Worm (Caenorhabditis elegans) whole organism, L1 larva: ENCODE data around the gene F59B8.1.

Experiments used
- C34B4.2 ChIP-seq: sonication (generic microtip); optimal IDR thresholded peaks from 2 replicates; lab custom pipeline; 2017; ENCODE audit warnings: mild to moderate bottlenecking, missing genetic modification characterization, missing compliant biosample characterization
- F16B12.6 ChIP-seq: fragments of 150-350 bp; optimal IDR thresholded peaks from 2 replicates; lab custom pipeline; 2014; ENCODE audit warnings: missing biosample characterization, missing genetic modification characterization
- aly-2 ChIP-seq: fragments of 150-350 bp; optimal IDR thresholded peaks from 2 replicates; lab custom pipeline; 2014; ENCODE audit warnings: missing biosample characterization, missing genetic modification characterization
- blmp-1 ChIP-seq: fragments of 150-350 bp; optimal IDR thresholded peaks from 2 replicates; lab custom pipeline; 2014; ENCODE audit warnings: missing biosample characterization, missing genetic modification characterization
- ceh-63 ChIP-seq: fragments of 200-800 bp; sonication (Bioruptor generic); optimal IDR thresholded peaks from 2 replicates; lab custom pipeline; 2018; ENCODE audit warnings: mild to moderate bottlenecking, missing genetic modification characterization, missing compliant biosample characterization
- ceh-8 ChIP-seq: fragments of 200-800 bp; sonication (Bioruptor generic); optimal IDR thresholded peaks from 2 replicates; lab custom pipeline; 2018; ENCODE audit warnings: mild to moderate bottlenecking, missing genetic modification characterization, moderate library complexity, missing compliant biosample characterization
- ceh-82 ChIP-seq, 3 experiments: fragments of 150-350 bp in 1 of 3; sonication (generic microtip) in 2 of 3; optimal IDR thresholded peaks; 2 replicates each; lab custom pipeline; 2014 to 2017; ENCODE audit warnings: missing biosample characterization in 3 of 3, missing genetic modification characterization in 3 of 3
- ceh-90 ChIP-seq: sonication (generic microtip); optimal IDR thresholded peaks from 2 replicates; lab custom pipeline; 2016; ENCODE audit warnings: missing genetic modification characterization, missing compliant biosample characterization
- dpl-1 ChIP-seq, 3 experiments: fragments of 150-350 bp in 2 of 3; sonication (generic microtip) in 1 of 3; optimal IDR thresholded peaks; 2 replicates each; lab custom pipeline; 2014 to 2017; ENCODE audit warnings: missing biosample characterization in 3 of 3, missing genetic modification characterization in 3 of 3, missing genetic modification reagents in 3 of 3
- dsc-1 ChIP-seq: sonication (generic microtip); optimal IDR thresholded peaks from 2 replicates; lab custom pipeline; 2016; ENCODE audit warnings: mild to moderate bottlenecking, missing genetic modification characterization, missing compliant biosample characterization
- efl-1 ChIP-seq, 4 experiments: fragments of 150-350 bp; optimal IDR thresholded peaks in 3 of 4; peaks in 1 of 4; 1 replicate in 1 of 4; 2 replicates in 3 of 4; lab custom pipeline; 2014; ENCODE audit warnings: missing biosample characterization in 2 of 4, missing genetic modification characterization in 2 of 4, missing genetic modification reagents in 2 of 4
- efl-3 ChIP-seq: fragments of 200-800 bp; sonication (Bioruptor generic); optimal IDR thresholded peaks from 2 replicates; lab custom pipeline; 2018; ENCODE audit warnings: mild to moderate bottlenecking, missing genetic modification characterization, missing compliant biosample characterization
- ets-5 ChIP-seq: fragments of 200-800 bp; sonication (Bioruptor generic); IDR thresholded peaks from 2 replicates; pipeline ENCODE4 v1.3.6; 2022; ENCODE audit warnings: missing genetic modification characterization, missing compliant biosample characterization
- fkh-4 ChIP-seq: sonication (generic microtip); optimal IDR thresholded peaks from 2 replicates; lab custom pipeline; 2016; ENCODE audit warnings: missing compliant biosample characterization, missing genetic modification characterization, borderline replicate concordance
- fkh-8 ChIP-seq: sonication (generic microtip); optimal IDR thresholded peaks from 2 replicates; lab custom pipeline; 2016; ENCODE audit warnings: mild to moderate bottlenecking, missing genetic modification characterization, missing compliant biosample characterization
- grh-1 ChIP-seq: fragments of 200-800 bp; sonication (Bioruptor generic); IDR thresholded peaks from 2 replicates; pipeline ENCODE4 v1.3.6; 2022; ENCODE audit warnings: missing genetic modification reagents, missing genetic modification characterization, missing compliant biosample characterization
- hlh-4 ChIP-seq: sonication (generic microtip); optimal IDR thresholded peaks from 2 replicates; lab custom pipeline; 2016; ENCODE audit warnings: mild to moderate bottlenecking, missing genetic modification characterization, missing compliant biosample characterization
- irx-1 ChIP-seq: sonication (generic microtip); optimal IDR thresholded peaks from 2 replicates; lab custom pipeline; 2016; ENCODE audit warnings: missing genetic modification characterization, missing compliant biosample characterization
- isw-1 ChIP-seq: fragments of 200-800 bp; sonication (Bioruptor generic); IDR thresholded peaks from 2 replicates; pipeline ENCODE4 v1.3.6; 2022; ENCODE audit warnings: missing genetic modification characterization, missing compliant biosample characterization
- lin-13 ChIP-seq: fragments of 150-350 bp; optimal IDR thresholded peaks from 2 replicates; lab custom pipeline; 2014; ENCODE audit warnings: missing biosample characterization, missing genetic modification reagents, missing genetic modification characterization
- lin-35 ChIP-seq, 2 experiments: fragments of 150-350 bp; optimal IDR thresholded peaks; 2 replicates each; lab custom pipeline; 2014; ENCODE audit warnings: missing biosample characterization in 2 of 2, missing genetic modification characterization in 2 of 2, missing genetic modification reagents in 2 of 2
- lin-39 ChIP-seq: fragments of 150-350 bp; optimal IDR thresholded peaks from 2 replicates; lab custom pipeline; 2014; ENCODE audit warnings: missing biosample characterization, missing genetic modification reagents, missing genetic modification characterization
- lsy-2 ChIP-seq, 2 experiments: fragments of 150-350 bp; optimal IDR thresholded peaks; 2 replicates each; lab custom pipeline; 2014; ENCODE audit warnings: missing biosample characterization in 2 of 2, missing genetic modification characterization in 2 of 2
- mab-9 ChIP-seq: fragments of 200-800 bp; sonication (Bioruptor generic); IDR thresholded peaks from 2 replicates; pipeline ENCODE4 v1.3.6; 2022; ENCODE audit warnings: missing genetic modification reagents, missing genetic modification characterization, missing compliant biosample characterization
- mef-2 ChIP-seq: fragments of 150-350 bp; optimal IDR thresholded peaks from 2 replicates; lab custom pipeline; 2014; ENCODE audit warnings: missing biosample characterization, missing genetic modification characterization
- nhr-12 ChIP-seq: sonication (generic microtip); optimal IDR thresholded peaks from 2 replicates; lab custom pipeline; 2017; ENCODE audit warnings: missing biosample characterization, missing genetic modification characterization
- nhr-19 ChIP-seq: fragments of 200-800 bp; sonication (Bioruptor generic); conservative IDR thresholded peaks from 2 replicates; pipeline ENCODE4 v1.3.6; 2022; ENCODE audit warnings: missing genetic modification characterization, missing compliant biosample characterization
- nhr-20 ChIP-seq: sonication (generic microtip); optimal IDR thresholded peaks from 2 replicates; lab custom pipeline; 2016; ENCODE audit warnings: mild to moderate bottlenecking, missing genetic modification characterization, missing compliant biosample characterization
- nhr-237 ChIP-seq: fragments of 150-350 bp; optimal IDR thresholded peaks from 2 replicates; lab custom pipeline; 2014; ENCODE audit warnings: missing biosample characterization, missing genetic modification characterization
- nhr-47 ChIP-seq: sonication (generic microtip); optimal IDR thresholded peaks from 2 replicates; lab custom pipeline; 2016; ENCODE audit warnings: mild to moderate bottlenecking, missing genetic modification characterization, moderate library complexity, missing compliant biosample characterization
- nhr-71 ChIP-seq: sonication (generic microtip); optimal IDR thresholded peaks from 2 replicates; lab custom pipeline; 2016; ENCODE audit warnings: mild to moderate bottlenecking, missing genetic modification characterization, moderate library complexity, missing compliant biosample characterization
- nhr-77 ChIP-seq: fragments of 150-350 bp; optimal IDR thresholded peaks from 2 replicates; lab custom pipeline; 2014; ENCODE audit warnings: missing biosample characterization, missing genetic modification characterization
- nhr-84 ChIP-seq: sonication (generic microtip); optimal IDR thresholded peaks from 2 replicates; lab custom pipeline; 2017; ENCODE audit warnings: missing biosample characterization, missing genetic modification characterization
- nhr-85 ChIP-seq: sonication (generic microtip); peaks from one replicate; lab custom pipeline; 2016; ENCODE audit warnings: missing genetic modification characterization, inconsistent platforms, missing compliant biosample characterization
- nhr-90 ChIP-seq: sonication (generic microtip); optimal IDR thresholded peaks from 2 replicates; lab custom pipeline; 2016; ENCODE audit warnings: mild to moderate bottlenecking, missing genetic modification characterization, missing compliant biosample characterization; ENCODE audit not compliant: poor library complexity
- pqm-1 ChIP-seq: sonication (generic microtip); optimal IDR thresholded peaks from 3 replicates; lab custom pipeline; 2017; ENCODE audit warnings: missing biosample characterization, missing genetic modification characterization
- rnt-1 ChIP-seq: sonication (generic microtip); optimal IDR thresholded peaks from 2 replicates; lab custom pipeline; 2016; ENCODE audit warnings: mild to moderate bottlenecking, missing genetic modification characterization, moderate library complexity, missing compliant biosample characterization
- skn-1 ChIP-seq: fragments of 150-350 bp; optimal IDR thresholded peaks from 2 replicates; lab custom pipeline; 2014; ENCODE audit warnings: missing biosample characterization, missing genetic modification characterization
- snu-23 ChIP-seq: sonication (generic microtip); optimal IDR thresholded peaks from 2 replicates; lab custom pipeline; 2016; ENCODE audit warnings: missing genetic modification characterization, missing compliant biosample characterization
- sox-4 ChIP-seq: sonication (generic microtip); optimal IDR thresholded peaks from 2 replicates; lab custom pipeline; 2016; ENCODE audit warnings: missing genetic modification characterization, missing compliant biosample characterization
- sptf-1 ChIP-seq: fragments of 150-350 bp; optimal IDR thresholded peaks from 2 replicates; lab custom pipeline; 2014; ENCODE audit warnings: missing biosample characterization, missing genetic modification characterization
- sup-37 ChIP-seq: fragments of 200-800 bp; sonication (Bioruptor generic); optimal IDR thresholded peaks from 2 replicates; lab custom pipeline; 2018; ENCODE audit warnings: mild to moderate bottlenecking, missing genetic modification characterization, missing compliant biosample characterization
- swsn-7 ChIP-seq: sonication (generic microtip); optimal IDR thresholded peaks from 2 replicates; lab custom pipeline; 2016; ENCODE audit warnings: missing genetic modification characterization, missing compliant biosample characterization
- tbx-2 ChIP-seq: sonication (generic microtip); optimal IDR thresholded peaks from 2 replicates; lab custom pipeline; 2016; ENCODE audit warnings: missing genetic modification characterization, missing compliant biosample characterization
- tlp-1 ChIP-seq: fragments of 150-350 bp; optimal IDR thresholded peaks from 2 replicates; lab custom pipeline; 2014; ENCODE audit warnings: missing biosample characterization, missing genetic modification characterization
- unc-30 ChIP-seq: sonication (generic microtip); optimal IDR thresholded peaks from 2 replicates; lab custom pipeline; 2017; ENCODE audit warnings: missing biosample characterization, missing genetic modification characterization
- unc-62 ChIP-seq: fragments of 150-350 bp; optimal IDR thresholded peaks from 2 replicates; lab custom pipeline; 2014; ENCODE audit warnings: missing biosample characterization, missing genetic modification reagents, missing genetic modification characterization
- unc-98 ChIP-seq: fragments of 200-800 bp; sonication (Bioruptor generic); IDR thresholded peaks from 2 replicates; pipeline ENCODE4 v1.3.6; 2022; ENCODE audit warnings: missing genetic modification characterization, missing compliant biosample characterization
- xbp-1 ChIP-seq: sonication (generic microtip); optimal IDR thresholded peaks from 2 replicates; lab custom pipeline; 2016; ENCODE audit warnings: missing genetic modification characterization, missing compliant biosample characterization

The F59B8.1 gene

ce11 chrIV:9384826-9385225 is 43.2 kb upstream of the F59B8.1 start, which contains the start of gene C10C5.7:
TSS of gene C10C5.7 (plus strand) at chrIV:9385126.
- no peak for TF ChIP-seq nhr-12 (tag; lab: Kevin White, UChicago)
- TF ChIP-seq fkh-8 = no peak
- no peak for TF ChIP-seq lsy-2 (tag; optimal IDR thresholded peaks at IDR 0.05; lab: Kevin White, UChicago)
- TF ChIP-seq irx-1 (tag; lab: Kevin White, UChicago) = no peak
- no peak for TF ChIP-seq C34B4.2 (tag; lab: Kevin White, UChicago)
- no peak for TF ChIP-seq blmp-1 (tag; lab: Kevin White, UChicago)
- TF ChIP-seq nhr-20 (tag; lab: Kevin White, UChicago) = no peak
- TF ChIP-seq nhr-71 (tag; lab: Kevin White, UChicago) = no peak
- TF ChIP-seq ceh-8 (GFP tag; lab: Kevin White, UChicago) = no peak
- TF ChIP-seq sup-37 (GFP tag; lab: Kevin White, UChicago) = no peak
- no peak for TF ChIP-seq tbx-2 (tag; lab: Kevin White, UChicago)
- no peak for TF ChIP-seq efl-1 (optimal IDR thresholded peaks at IDR 0.05; lab: Kevin White, UChicago)
- no peak for TF ChIP-seq efl-1 (GFP tag; optimal IDR thresholded peaks at IDR 0.05 in 1 of 2; lab: Kevin White, UChicago)
- no peak for TF ChIP-seq grh-1 (GFP tag; lab: Robert Waterston, UW)
- no peak for TF ChIP-seq dsc-1 (tag; lab: Kevin White, UChicago)
- no peak for TF ChIP-seq mef-2 (tag; lab: Kevin White, UChicago)

- no peak for TF ChIP-seq unc-62 (GFP tag; lab: Kevin White, UChicago)
- TF ChIP-seq sox-4 (tag; lab: Kevin White, UChicago) = no peak
- peak; percentile 40 for TF ChIP-seq lin-13 (GFP tag; lab: Kevin White, UChicago)
- TF ChIP-seq aly-2 (tag; lab: Kevin White, UChicago) = peak; percentile 5
- TF ChIP-seq efl-3 (GFP tag; lab: Kevin White, UChicago) = no peak
- TF ChIP-seq dsc-1 (tag; lab: Kevin White, UChicago) = peak; percentile 35
- peak; percentile 64 for TF ChIP-seq rnt-1 (tag; lab: Kevin White, UChicago)
- TF ChIP-seq irx-1 (tag; lab: Kevin White, UChicago) = no peak
- TF ChIP-seq lin-35 (GFP tag; optimal IDR thresholded peaks at IDR 0.05; lab: Kevin White, UChicago) = peak; percentile 95 to 98
- peak; percentile 42 for TF ChIP-seq blmp-1 (tag; lab: Kevin White, UChicago)
- TF ChIP-seq tbx-2 (tag; lab: Kevin White, UChicago) = peak; percentile 59
- no peak for TF ChIP-seq mab-9 (GFP tag; lab: Robert Waterston, UW)
- TF ChIP-seq xbp-1 = peak; percentile 68
- 0 out of 2 replicates have a peak, but pooled peaks have one; percentile 6 for TF ChIP-seq grh-1 (GFP tag; lab: Robert Waterston, UW)
- peak; percentile 83 to 97 for TF ChIP-seq efl-1 (optimal IDR thresholded peaks at IDR 0.05; lab: Kevin White, UChicago)
- peak; percentile 97 to 100 for TF ChIP-seq efl-1 (GFP tag; optimal IDR thresholded peaks at IDR 0.05 in 1 of 2; lab: Kevin White, UChicago)
- TF ChIP-seq snu-23 (GFP tag; lab: Kevin White, UChicago) = peak; percentile 69
- no peak for TF ChIP-seq ets-5 (GFP tag; lab: Robert Waterston, UW)
- TF ChIP-seq nhr-90 = peak; percentile 28
- TF ChIP-seq nhr-47 = peak; percentile 67
- TF ChIP-seq pqm-1 (tag; lab: Kevin White, UChicago) = no peak
- peak; percentile 80 for TF ChIP-seq nhr-85 (tag; lab: Kevin White, UChicago)
- TF ChIP-seq fkh-4 = no peak
- TF ChIP-seq hlh-4 (tag; lab: Kevin White, UChicago) = no peak
- peak; percentile 45 for TF ChIP-seq swsn-7 (tag; lab: Kevin White, UChicago)
- TF ChIP-seq nhr-71 (tag; lab: Kevin White, UChicago) = peak; percentile 72
- no peak for TF ChIP-seq mef-2 (tag; lab: Kevin White, UChicago)
- TF ChIP-seq ceh-63 (GFP tag; lab: Kevin White, UChicago) = no peak
- no peak for TF ChIP-seq unc-98 (GFP tag; lab: Robert Waterston, UW)
- peak; percentile 65 for TF ChIP-seq skn-1
- no peak for TF ChIP-seq ceh-90 (tag; lab: Kevin White, UChicago)
- peak; percentile 35 for TF ChIP-seq nhr-19 (GFP tag; lab: Robert Waterston, UW)
- no peak for TF ChIP-seq unc-30 (tag; lab: Kevin White, UChicago)
- no peak for TF ChIP-seq tlp-1
- TF ChIP-seq sptf-1 (tag; lab: Kevin White, UChicago) = no peak
- TF ChIP-seq ceh-82 (tag; optimal IDR thresholded peaks at IDR 0.05; lab: Kevin White, UChicago) = peak in 2 of 3 experiments; percentile 20 to 78
- no peak for TF ChIP-seq nhr-237
- TF ChIP-seq lin-39 (tag; lab: Kevin White, UChicago) = peak; percentile 36
- no peak for TF ChIP-seq nhr-84 (tag; lab: Kevin White, UChicago)
- peak in 1 of 2 experiments; percentile 83 for TF ChIP-seq lsy-2 (tag; optimal IDR thresholded peaks at IDR 0.05; lab: Kevin White, UChicago)
- TF ChIP-seq nhr-77 (tag; lab: Kevin White, UChicago) = peak; percentile 13
- TF ChIP-seq F16B12.6 (tag; lab: Kevin White, UChicago) = no peak
- TF ChIP-seq isw-1 (GFP tag; lab: Robert Waterston, UW) = peak; percentile 10; the same call in 1 of the 2 replicates
- TF ChIP-seq dpl-1 (GFP tag; optimal IDR thresholded peaks at IDR 0.05; lab: Kevin White, UChicago) = peak; percentile 90 to 96 (median 96)
Measured at ce11 chrIV:9386038-9386437, 42.0 kb upstream of the F59B8.1 start, which contains the start of gene daf-15. TSS of gene daf-15 (plus strand) at chrIV:9386208.
